Fruit fly (Drosophila melanogaster) whole organism: ENCODE results near the gene AdamTS-B.

Source experiments
- Dll ChIP-seq: fragments of >200 bp; optimal IDR thresholded peaks from 2 replicates; lab custom pipeline; 2017
- psq ChIP-seq: fragments of >200 bp; optimal IDR thresholded peaks from 2 replicates; lab custom pipeline; 2017
- usp ChIP-seq: fragments of >200 bp; optimal IDR thresholded peaks from 2 replicates; lab custom pipeline; 2017; ENCODE audit warnings: missing biosample characterization, missing genetic modification characterization, mixed read lengths

DNA sequence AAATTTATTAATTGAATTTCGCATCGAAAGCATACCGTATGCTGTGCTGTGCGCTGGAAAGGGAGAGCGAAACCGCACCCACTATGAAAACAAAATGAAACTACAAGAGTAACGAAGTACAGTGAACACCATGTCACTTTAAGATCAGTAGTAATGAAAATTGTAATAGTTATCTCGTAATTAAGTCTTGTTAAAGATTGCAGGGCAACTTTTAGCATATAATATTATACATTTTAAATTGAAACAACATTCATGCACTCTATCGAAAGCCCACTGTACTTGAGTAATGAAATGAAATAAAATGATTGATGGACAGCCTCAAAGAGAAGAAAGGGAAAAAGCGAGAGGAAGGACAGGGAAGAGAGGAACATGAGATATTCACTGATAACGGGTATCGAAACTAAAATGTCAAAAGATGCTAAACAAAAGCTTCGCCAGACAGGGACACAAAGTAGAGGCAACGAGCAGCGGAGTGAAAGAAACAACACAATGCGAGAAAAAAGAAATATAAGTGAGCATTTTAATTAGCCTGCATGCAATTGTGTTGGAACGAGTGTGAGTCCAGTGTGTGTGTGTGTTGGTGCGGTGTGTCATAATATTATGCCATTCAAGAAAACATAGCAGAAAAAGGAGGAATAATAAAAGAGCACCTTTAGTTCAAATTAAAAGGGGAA, 37.0 kb downstream of the AdamTS-B start:
- no peak for TF ChIP-seq Dll
- TF ChIP-seq psq (lab: Kevin White, UChicago) = no peak
- TF ChIP-seq usp = no peak
